Worm (Caenorhabditis elegans) whole organism, L2 larva: Measurements from ENCODE around the gene F10E9.1.

ENCODE experiments used
- C34F6.9 ChIP-seq: fragments of 150-350 bp; optimal IDR thresholded peaks from 2 replicates; lab custom pipeline; 2014; ENCODE audit warnings: missing biosample characterization, missing genetic modification characterization
- F13H6.1 ChIP-seq: sonication (generic microtip); optimal IDR thresholded peaks from 2 replicates; lab custom pipeline; 2016; ENCODE audit warnings: missing genetic modification characterization, missing compliant biosample characterization
- R02D3.7 ChIP-seq: fragments of 150-350 bp; optimal IDR thresholded peaks from 2 replicates; lab custom pipeline; 2014; ENCODE audit warnings: missing biosample characterization, missing genetic modification characterization
- Y55F3AM.14 ChIP-seq: fragments of 200-800 bp; sonication (Bioruptor generic); optimal IDR thresholded peaks from 2 replicates; lab custom pipeline; 2018; ENCODE audit warnings: mild to moderate bottlenecking, missing genetic modification characterization, missing compliant biosample characterization
- ZK546.5 ChIP-seq: sonication (generic microtip); optimal IDR thresholded peaks from 2 replicates; lab custom pipeline; 2017; ENCODE audit warnings: missing biosample characterization, missing genetic modification characterization
- aly-2 ChIP-seq: fragments of 150-350 bp; optimal IDR thresholded peaks from 2 replicates; lab custom pipeline; 2014; ENCODE audit warnings: missing biosample characterization, missing genetic modification characterization
- ama-1 ChIP-seq: fragments of 150-350 bp; optimal IDR thresholded peaks from 2 replicates; lab custom pipeline; 2018; ENCODE audit warnings: inconsistent platforms
- blmp-1 ChIP-seq: sonication (generic microtip); optimal IDR thresholded peaks from 2 replicates; lab custom pipeline; 2017; ENCODE audit warnings: missing genetic modification characterization, mild to moderate bottlenecking, missing compliant biosample characterization, antibody characterized with exemption, moderate library complexity; ENCODE audit not compliant: insufficient read depth
- ceh-16 ChIP-seq: fragments of 150-350 bp; optimal IDR thresholded peaks from 2 replicates; lab custom pipeline; 2014; ENCODE audit warnings: missing biosample characterization, missing genetic modification characterization
- ceh-82 ChIP-seq: fragments of 150-350 bp; optimal IDR thresholded peaks from 2 replicates; lab custom pipeline; 2014; ENCODE audit warnings: missing biosample characterization, missing genetic modification characterization
- crh-2 ChIP-seq: sonication (generic microtip); optimal IDR thresholded peaks from 2 replicates; lab custom pipeline; 2017; ENCODE audit warnings: missing biosample characterization, missing genetic modification characterization
- egl-27 ChIP-seq: sonication (generic microtip); optimal IDR thresholded peaks from 3 replicates; lab custom pipeline; 2017; ENCODE audit warnings: missing biosample characterization, missing genetic modification reagents, missing genetic modification characterization
- elt-1 ChIP-seq: fragments of 150-350 bp; optimal IDR thresholded peaks from 2 replicates; lab custom pipeline; 2014; ENCODE audit warnings: missing biosample characterization, missing genetic modification characterization
- fos-1 ChIP-seq: fragments of 150-350 bp; optimal IDR thresholded peaks from 2 replicates; lab custom pipeline; 2014; ENCODE audit warnings: missing biosample characterization, missing genetic modification characterization
- gmeb-1 ChIP-seq: fragments of 150-350 bp; optimal IDR thresholded peaks from 2 replicates; lab custom pipeline; 2014; ENCODE audit warnings: missing biosample characterization, missing genetic modification characterization
- lin-11 ChIP-seq: fragments of 150-350 bp; sonication (generic microtip); optimal IDR thresholded peaks from 2 replicates; lab custom pipeline; 2014; ENCODE audit warnings: missing biosample characterization, missing genetic modification characterization, inconsistent platforms, mixed read lengths
- lin-13 ChIP-seq: fragments of 150-350 bp; optimal IDR thresholded peaks from 2 replicates; lab custom pipeline; 2014; ENCODE audit warnings: missing biosample characterization, missing genetic modification reagents, missing genetic modification characterization
- lin-39 ChIP-seq: fragments of 150-350 bp; optimal IDR thresholded peaks from 2 replicates; lab custom pipeline; 2014; ENCODE audit warnings: missing biosample characterization, missing genetic modification reagents, missing genetic modification characterization
- lsy-2 ChIP-seq, 2 experiments: fragments of 150-350 bp in 1 of 2; sonication (generic microtip) in 1 of 2; optimal IDR thresholded peaks; 2 replicates each; lab custom pipeline; 2014 to 2017; ENCODE audit warnings: missing biosample characterization in 2 of 2, missing genetic modification characterization in 2 of 2
- mab-5 ChIP-seq: fragments of 150-350 bp; optimal IDR thresholded peaks from 2 replicates; lab custom pipeline; 2014; ENCODE audit warnings: missing biosample characterization, missing genetic modification characterization
- mbf-1 ChIP-seq: sonication (generic microtip); optimal IDR thresholded peaks from 2 replicates; lab custom pipeline; 2017; ENCODE audit warnings: missing biosample characterization, missing genetic modification characterization
- nhr-10 ChIP-seq: sonication (generic microtip); optimal IDR thresholded peaks from 2 replicates; lab custom pipeline; 2017; ENCODE audit warnings: missing biosample characterization, missing genetic modification characterization
- nhr-11 ChIP-seq: fragments of 150-350 bp; optimal IDR thresholded peaks from 2 replicates; lab custom pipeline; 2014; ENCODE audit warnings: missing biosample characterization, missing genetic modification characterization
- nhr-12 ChIP-seq: fragments of 150-350 bp; optimal IDR thresholded peaks from 2 replicates; lab custom pipeline; 2014; ENCODE audit warnings: missing biosample characterization, missing genetic modification characterization
- nhr-129 ChIP-seq: fragments of 150-350 bp; optimal IDR thresholded peaks from 2 replicates; lab custom pipeline; 2014; ENCODE audit warnings: missing biosample characterization, missing genetic modification characterization
- nhr-21 ChIP-seq: fragments of 150-350 bp; optimal IDR thresholded peaks from 2 replicates; lab custom pipeline; 2014; ENCODE audit warnings: missing biosample characterization, missing genetic modification characterization
- nhr-23 ChIP-seq: fragments of 150-350 bp; optimal IDR thresholded peaks from 2 replicates; lab custom pipeline; 2014; ENCODE audit warnings: missing biosample characterization, missing genetic modification reagents, missing genetic modification characterization
- nhr-237 ChIP-seq: fragments of 150-350 bp; optimal IDR thresholded peaks from 2 replicates; lab custom pipeline; 2014; ENCODE audit warnings: missing biosample characterization, missing genetic modification characterization
- nhr-25 ChIP-seq: fragments of 150-350 bp; sonication (generic microtip); optimal IDR thresholded peaks from 3 replicates; lab custom pipeline; 2014; ENCODE audit warnings: missing biosample characterization, missing genetic modification characterization
- nhr-6 ChIP-seq: fragments of 150-350 bp; optimal IDR thresholded peaks from 2 replicates; lab custom pipeline; 2014; ENCODE audit warnings: missing biosample characterization, missing genetic modification characterization
- nhr-77 ChIP-seq: fragments of 150-350 bp; optimal IDR thresholded peaks from 2 replicates; lab custom pipeline; 2014; ENCODE audit warnings: missing biosample characterization, missing genetic modification characterization
- peb-1 ChIP-seq: fragments of 150-350 bp; optimal IDR thresholded peaks from 2 replicates; lab custom pipeline; 2014; ENCODE audit warnings: missing biosample characterization, missing genetic modification characterization
- sem-4 ChIP-seq: fragments of 150-350 bp; optimal IDR thresholded peaks from 2 replicates; lab custom pipeline; 2014; ENCODE audit warnings: missing biosample characterization, missing genetic modification reagents, missing genetic modification characterization
- skn-1 ChIP-seq: sonication (generic microtip); optimal IDR thresholded peaks from 2 replicates; lab custom pipeline; 2017; ENCODE audit warnings: missing biosample characterization, missing genetic modification characterization
- sma-3 ChIP-seq: sonication (generic microtip); optimal IDR thresholded peaks from 2 replicates; lab custom pipeline; 2016; ENCODE audit warnings: missing genetic modification reagents, missing genetic modification characterization, missing compliant biosample characterization
- sma-9 ChIP-seq, 2 experiments: fragments of 150-350 bp in 1 of 2; sonication (generic microtip) in 1 of 2; optimal IDR thresholded peaks; 2 replicates each; lab custom pipeline; 2014 to 2016; ENCODE audit warnings: missing genetic modification characterization in 2 of 2, mild to moderate bottlenecking in 1 of 2, missing biosample characterization in 1 of 2, missing compliant biosample characterization in 1 of 2, missing genetic modification reagents in 1 of 2, moderate library complexity in 1 of 2
- snpc-4 ChIP-seq: fragments of 150-350 bp; optimal IDR thresholded peaks from 2 replicates; lab custom pipeline; 2014; ENCODE audit warnings: missing biosample characterization, missing genetic modification characterization
- unc-39 ChIP-seq: fragments of 150-350 bp; optimal IDR thresholded peaks from 2 replicates; lab custom pipeline; 2014; ENCODE audit warnings: missing biosample characterization, missing genetic modification characterization
- unc-55 ChIP-seq: fragments of 150-350 bp; sonication (generic microtip); optimal IDR thresholded peaks from 3 replicates; lab custom pipeline; 2014; ENCODE audit warnings: missing biosample characterization, missing genetic modification reagents, missing genetic modification characterization
- unc-62 ChIP-seq: fragments of 150-350 bp; optimal IDR thresholded peaks from 2 replicates; lab custom pipeline; 2014; ENCODE audit warnings: missing biosample characterization, missing genetic modification reagents, missing genetic modification characterization
- ztf-11 ChIP-seq: sonication (generic microtip); optimal IDR thresholded peaks from 2 replicates; lab custom pipeline; 2017; ENCODE audit warnings: missing biosample characterization, missing genetic modification characterization
- ztf-4 ChIP-seq: fragments of 150-350 bp; optimal IDR thresholded peaks from 2 replicates; lab custom pipeline; 2014; ENCODE audit warnings: missing biosample characterization, missing genetic modification characterization

F10E9.1 gene

ce11 chrIII:8307356-8307755 lies 15.6 kb upstream of the F10E9.1 start, which contains the start of the genes F10E9.7 and F10E9.5:
Gene F10E9.7, minus strand, starts transcription at chrIII:8307441.
Gene F10E9.5, plus strand, starts transcription at chrIII:8307592.
- TF ChIP-seq peb-1 (tag; lab: Kevin White, UChicago): no peak
- TF ChIP-seq ceh-16 (tag; lab: Kevin White, UChicago): no peak
- peak; percentile 95 for TF ChIP-seq crh-2
- TF ChIP-seq unc-55 (GFP tag; lab: Kevin White, UChicago): peak; percentile 92
- TF ChIP-seq aly-2 (tag; lab: Kevin White, UChicago): no peak
- TF ChIP-seq nhr-23 (tag; lab: Kevin White, UChicago): no peak
- TF ChIP-seq sem-4 (tag; lab: Kevin White, UChicago): peak; percentile 95
- TF ChIP-seq fos-1 (tag; lab: Kevin White, UChicago): peak; percentile 84
- peak; percentile 92 for TF ChIP-seq gmeb-1 (tag; lab: Kevin White, UChicago)
- peak; percentile 84 for TF ChIP-seq lin-13 (GFP tag; lab: Kevin White, UChicago)
- no peak for TF ChIP-seq nhr-237 (tag; lab: Kevin White, UChicago)
- TF ChIP-seq snpc-4: peak; percentile 77
- TF ChIP-seq nhr-77: peak; percentile 43
- TF ChIP-seq nhr-129 (tag; lab: Kevin White, UChicago): peak; percentile 32
- TF ChIP-seq ztf-4 (tag; lab: Kevin White, UChicago): peak; percentile 67
- peak; percentile 94 for TF ChIP-seq C34F6.9 (tag; lab: Kevin White, UChicago)
- TF ChIP-seq sma-3 (GFP tag; lab: Kevin White, UChicago): peak; percentile 96
- TF ChIP-seq nhr-6 (tag; lab: Kevin White, UChicago): peak; percentile 77
- TF ChIP-seq unc-39 (tag; lab: Kevin White, UChicago): no peak
- TF ChIP-seq lin-39 (tag; lab: Kevin White, UChicago): no peak
- peak; percentile 27 for TF ChIP-seq mab-5 (tag; lab: Kevin White, UChicago)
- peak; percentile 74 for TF ChIP-seq nhr-21 (tag; lab: Kevin White, UChicago)
- TF ChIP-seq lsy-2 (tag; optimal IDR thresholded peaks at IDR 0.05; lab: Kevin White, UChicago): peak; percentile 75 to 96
- TF ChIP-seq elt-1 (tag; lab: Kevin White, UChicago): no peak
- peak; percentile 36 for TF ChIP-seq skn-1 (tag; lab: Kevin White, UChicago)
- TF ChIP-seq sma-9 (GFP tag; optimal IDR thresholded peaks at IDR 0.05; lab: Kevin White, UChicago): peak; percentile 96
- TF ChIP-seq sma-9 (tag; optimal IDR thresholded peaks at IDR 0.05; lab: Kevin White, UChicago): no peak
- TF ChIP-seq nhr-10: peak; percentile 40
- no peak for TF ChIP-seq ama-1
- TF ChIP-seq mbf-1: no peak
- no peak for TF ChIP-seq ztf-11 (tag; lab: Kevin White, UChicago)
- peak; percentile 56 for TF ChIP-seq blmp-1 (tag; lab: Kevin White, UChicago)
- no peak for TF ChIP-seq R02D3.7 (tag; lab: Kevin White, UChicago)
- TF ChIP-seq F13H6.1 (tag; lab: Kevin White, UChicago): peak; percentile 89
- TF ChIP-seq unc-62: no peak
- peak; percentile 46 for TF ChIP-seq lin-11
- peak; percentile 83 for TF ChIP-seq nhr-25 (tag; lab: Kevin White, UChicago)
- peak; percentile 72 for TF ChIP-seq egl-27 (tag; lab: Kevin White, UChicago)
- TF ChIP-seq ZK546.5: no peak
- TF ChIP-seq nhr-11 (tag; lab: Kevin White, UChicago): no peak

ce11 chrIII:8308238-8308637 lies 14.7 kb upstream of the F10E9.1 start, which contains the start of gene F10E9.4:
Gene F10E9.4, plus strand, starts transcription at chrIII:8308538.
- TF ChIP-seq F13H6.1 (tag; lab: Kevin White, UChicago): no peak
- TF ChIP-seq nhr-77: no peak
- TF ChIP-seq ztf-4 (tag; lab: Kevin White, UChicago): no peak
- no peak for TF ChIP-seq lin-39 (tag; lab: Kevin White, UChicago)
- no peak for TF ChIP-seq unc-39 (tag; lab: Kevin White, UChicago)
- no peak for TF ChIP-seq nhr-10
- TF ChIP-seq R02D3.7 (tag; lab: Kevin White, UChicago): no peak
- TF ChIP-seq Y55F3AM.14 (GFP tag; lab: Kevin White, UChicago): no peak
- no peak for TF ChIP-seq nhr-23 (tag; lab: Kevin White, UChicago)
- TF ChIP-seq nhr-25 (tag; lab: Kevin White, UChicago): no peak
- no peak for TF ChIP-seq elt-1 (tag; lab: Kevin White, UChicago)
- TF ChIP-seq crh-2: no peak
- TF ChIP-seq egl-27 (tag; lab: Kevin White, UChicago): no peak
- TF ChIP-seq aly-2 (tag; lab: Kevin White, UChicago): no peak
- no peak for TF ChIP-seq ceh-82 (tag; lab: Kevin White, UChicago)
- TF ChIP-seq nhr-12 (tag; lab: Kevin White, UChicago): no peak
- TF ChIP-seq ZK546.5: no peak
